Fruit fly (Drosophila melanogaster): ENCODE measurements around the gene Epp.

- no peak for TF ChIP-seq usp (GFP tag; optimal IDR thresholded peaks at IDR 0.05)
- no peak for TF ChIP-seq pan (optimal IDR thresholded peaks at IDR 0.05)
- TF ChIP-seq CG8478 (optimal IDR thresholded peaks at IDR 0.05), result no peak
- no peak for TF ChIP-seq psq (optimal IDR thresholded peaks at IDR 0.05)
These were observed 49.7 kb downstream of the Epp start, which contains the start of gene Gdh for dm6 chr3R:23942965-23943413.

All from whole organism.